Worm (Caenorhabditis elegans) whole organism, mixed stage, embryonic: ENCODE data around the gene C46F9.5.

Experiments used
- M03D4.4 ChIP-seq: sonication (generic microtip); optimal IDR thresholded peaks from 2 replicates; lab custom pipeline; 2017; ENCODE audit warnings: mild to moderate bottlenecking, missing genetic modification characterization, missing compliant biosample characterization
- bed-3 ChIP-seq: fragments of 200-800 bp; sonication (Bioruptor generic); optimal IDR thresholded peaks from 3 replicates; lab custom pipeline; 2018; ENCODE audit warnings: mild to moderate bottlenecking, missing genetic modification characterization, moderate library complexity, missing compliant biosample characterization
- ceh-39 ChIP-seq: fragments of 150-350 bp; optimal IDR thresholded peaks from 2 replicates; lab custom pipeline; 2014; ENCODE audit warnings: missing biosample characterization, missing genetic modification characterization
- ceh-43 ChIP-seq: fragments of 200-800 bp; sonication (Bioruptor generic); optimal IDR thresholded peaks from 2 replicates; lab custom pipeline; 2018; ENCODE audit warnings: mild to moderate bottlenecking, missing genetic modification characterization, moderate library complexity, missing compliant biosample characterization
- ces-1 ChIP-seq: fragments of 150-350 bp; optimal IDR thresholded peaks from 2 replicates; lab custom pipeline; 2014; ENCODE audit warnings: missing biosample characterization, missing genetic modification reagents, missing genetic modification characterization
- cnd-1 ChIP-seq: fragments of 200-800 bp; sonication (Bioruptor generic); optimal IDR thresholded peaks from 2 replicates; lab custom pipeline; 2018; ENCODE audit warnings: mild to moderate bottlenecking, missing genetic modification characterization, missing compliant biosample characterization
- drap-1 ChIP-seq: fragments of 200-800 bp; sonication (Bioruptor generic); optimal IDR thresholded peaks from 3 replicates; lab custom pipeline; 2018; ENCODE audit warnings: mild to moderate bottlenecking, missing genetic modification characterization, missing compliant biosample characterization
- elt-1 ChIP-seq: sonication (generic microtip); optimal IDR thresholded peaks from 2 replicates; lab custom pipeline; 2017; ENCODE audit warnings: missing genetic modification characterization, mild to moderate bottlenecking, missing compliant biosample characterization, antibody characterized with exemption, moderate library complexity, borderline replicate concordance; ENCODE audit not compliant: insufficient read depth
- elt-3 ChIP-seq: fragments of 150-350 bp; optimal IDR thresholded peaks from 2 replicates; lab custom pipeline; 2014; ENCODE audit warnings: missing biosample characterization, missing genetic modification characterization
- ham-2 ChIP-seq: fragments of 200-800 bp; sonication (Bioruptor generic); optimal IDR thresholded peaks from 2 replicates; lab custom pipeline; 2018; ENCODE audit warnings: mild to moderate bottlenecking, missing genetic modification characterization, missing compliant biosample characterization
- hlh-1 ChIP-seq: fragments of 150-350 bp; optimal IDR thresholded peaks from 2 replicates; lab custom pipeline; 2014; ENCODE audit warnings: missing biosample characterization, missing genetic modification reagents, missing genetic modification characterization
- lin-13 ChIP-seq: fragments of 150-350 bp; optimal IDR thresholded peaks from 2 replicates; lab custom pipeline; 2014; ENCODE audit warnings: missing biosample characterization, missing genetic modification characterization
- lin-32 ChIP-seq: fragments of 200-800 bp; sonication (Bioruptor generic); optimal IDR thresholded peaks from 2 replicates; lab custom pipeline; 2018; ENCODE audit warnings: mild to moderate bottlenecking, missing genetic modification characterization, missing compliant biosample characterization
- lsy-2 ChIP-seq: fragments of 150-350 bp; optimal IDR thresholded peaks from 2 replicates; lab custom pipeline; 2014; ENCODE audit warnings: missing biosample characterization, missing genetic modification characterization
- mab-5 ChIP-seq: fragments of 150-350 bp; optimal IDR thresholded peaks from 2 replicates; lab custom pipeline; 2014; ENCODE audit warnings: missing biosample characterization, missing genetic modification characterization
- mep-1 ChIP-seq: fragments of 150-350 bp; optimal IDR thresholded peaks from 2 replicates; lab custom pipeline; 2017; ENCODE audit warnings: missing biosample characterization, missing genetic modification reagents, missing genetic modification characterization, inconsistent platforms
- mls-2 ChIP-seq: sonication (generic microtip); optimal IDR thresholded peaks from 2 replicates; lab custom pipeline; 2016; ENCODE audit warnings: mild to moderate bottlenecking, missing genetic modification characterization, moderate library complexity, missing compliant biosample characterization
- nhr-12 ChIP-seq: fragments of 150-350 bp; optimal IDR thresholded peaks from 2 replicates; lab custom pipeline; 2014; ENCODE audit warnings: missing biosample characterization, missing genetic modification characterization
- nhr-2 ChIP-seq: fragments of 150-350 bp; optimal IDR thresholded peaks from 2 replicates; lab custom pipeline; 2014; ENCODE audit warnings: missing biosample characterization, missing genetic modification characterization
- nhr-237 ChIP-seq: fragments of 150-350 bp; optimal IDR thresholded peaks from 2 replicates; lab custom pipeline; 2014; ENCODE audit warnings: missing biosample characterization, missing genetic modification characterization
- nhr-28 ChIP-seq: fragments of 150-350 bp; optimal IDR thresholded peaks from 2 replicates; lab custom pipeline; 2014; ENCODE audit warnings: missing biosample characterization, missing genetic modification characterization
- pha-4 ChIP-seq: fragments of 150-350 bp; optimal IDR thresholded peaks from 2 replicates; lab custom pipeline; 2018; ENCODE audit warnings: missing biosample characterization, missing genetic modification reagents, missing genetic modification characterization
- sem-2 ChIP-seq: fragments of 200-800 bp; sonication (Bioruptor generic); optimal IDR thresholded peaks from 2 replicates; lab custom pipeline; 2018; ENCODE audit warnings: mild to moderate bottlenecking, missing genetic modification characterization, missing compliant biosample characterization
- snpc-4 ChIP-seq: fragments of 150-350 bp; optimal IDR thresholded peaks from 2 replicates; lab custom pipeline; 2014; ENCODE audit warnings: missing biosample characterization, missing genetic modification characterization
- sptf-1 ChIP-seq: sonication (generic microtip); optimal IDR thresholded peaks from 2 replicates; lab custom pipeline; 2017; ENCODE audit warnings: mild to moderate bottlenecking, missing genetic modification characterization, moderate library complexity, missing compliant biosample characterization
- tbx-8 ChIP-seq: fragments of 200-800 bp; sonication (Bioruptor generic); optimal IDR thresholded peaks from 2 replicates; lab custom pipeline; 2018; ENCODE audit warnings: mild to moderate bottlenecking, missing genetic modification characterization, moderate library complexity, missing compliant biosample characterization
- unc-120 ChIP-seq: sonication (generic microtip); optimal IDR thresholded peaks from 2 replicates; lab custom pipeline; 2017; ENCODE audit warnings: missing genetic modification characterization, missing compliant biosample characterization; ENCODE audit not compliant: poor library complexity, severe bottlenecking
- unc-39 ChIP-seq: fragments of 150-350 bp; optimal IDR thresholded peaks from 2 replicates; lab custom pipeline; 2014; ENCODE audit warnings: missing biosample characterization, missing genetic modification characterization
- zip-8 ChIP-seq: fragments of 150-350 bp; optimal IDR thresholded peaks from 2 replicates; lab custom pipeline; 2014; ENCODE audit warnings: missing biosample characterization, missing genetic modification characterization
- ztf-11 ChIP-seq: fragments of 150-350 bp; optimal IDR thresholded peaks from 2 replicates; lab custom pipeline; 2014; ENCODE audit warnings: missing biosample characterization, missing genetic modification characterization

The C46F9.5 gene

ce11 chrII:1922665-1923187 is 27.3 kb downstream of the C46F9.5 start, which contains the start of the genes bath-2 and F52C6.4:
bath-2 (minus strand) TSS chrII:1922765.
F52C6.4 (plus strand) TSS chrII:1923137.
- no peak for TF ChIP-seq nhr-28 (tag; lab: Kevin White, UChicago)

ce11 chrII:1924459-1924858 is 29.1 kb downstream of the C46F9.5 start, which contains the start of gene F52C6.3:
F52C6.3 (plus strand) TSS chrII:1924759.
- TF ChIP-seq ceh-39 (no peak), ces-1 (no peak), mab-5 (tag; lab: Kevin White, UChicago) (no peak), cnd-1 (no peak), ceh-43 (GFP tag; lab: Kevin White, UChicago) (no peak), drap-1 (GFP tag; lab: Kevin White, UChicago) (no peak), pha-4 (no peak), bed-3 (no peak), elt-1 (tag; lab: Kevin White, UChicago) (no peak), unc-120 (tag; lab: Kevin White, UChicago) (no peak), elt-3 (no peak)
- TF ChIP-seq, all 35 proteins: peak for 0

ce11 chrII:1926162-1926561 is 30.8 kb downstream of the C46F9.5 start, which contains the start of gene F52C6.2:
F52C6.2 (plus strand) TSS chrII:1926462.
- TF ChIP-seq M03D4.4 (tag; lab: Kevin White, UChicago) (no peak), mls-2 (tag; lab: Kevin White, UChicago) (no peak), drap-1 (GFP tag; lab: Kevin White, UChicago) (no peak), cnd-1 (no peak), unc-120 (tag; lab: Kevin White, UChicago) (no peak), sptf-1 (tag; lab: Kevin White, UChicago) (no peak), ztf-11 (tag; lab: Kevin White, UChicago) (no peak), ces-1 (no peak), snpc-4 (tag; lab: Kevin White, UChicago) (no peak), pha-4 (no peak)

- TF ChIP-seq unc-120 (tag; lab: Kevin White, UChicago) (no peak), zip-8 (tag; lab: Kevin White, UChicago) (no peak), sptf-1 (tag; lab: Kevin White, UChicago) (no peak), bed-3 (no peak), ceh-43 (GFP tag; lab: Kevin White, UChicago) (no peak), sem-2 (GFP tag; lab: Kevin White, UChicago) (no peak), cnd-1 (no peak), lin-13 (no peak), ces-1 (no peak), nhr-237 (no peak), ham-2 (GFP tag; lab: Kevin White, UChicago) (no peak), tbx-8 (GFP tag; lab: Kevin White, UChicago) (no peak)
These were observed 33.2 kb downstream of the C46F9.5 start for ce11 chrII:1928578-1928977.

ce11 chrII:1939652-1940051 is 44.3 kb downstream of the C46F9.5 start, which contains the start of gene ZK250.13:
ZK250.13 (minus strand) TSS chrII:1939752.
- TF ChIP-seq lin-13 (no peak), unc-39 (no peak), nhr-2 (tag; lab: Kevin White, UChicago) (no peak), mab-5 (tag; lab: Kevin White, UChicago) (no peak), elt-3 (no peak), zip-8 (tag; lab: Kevin White, UChicago) (no peak), sptf-1 (tag; lab: Kevin White, UChicago) (no peak), ceh-39 (no peak), nhr-28 (tag; lab: Kevin White, UChicago) (no peak), nhr-237 (no peak), ztf-11 (tag; lab: Kevin White, UChicago) (no peak), lsy-2 (tag; lab: Kevin White, UChicago) (no peak), lin-32 (GFP tag; lab: Kevin White, UChicago) (no peak), ham-2 (GFP tag; lab: Kevin White, UChicago) (no peak), mep-1 (tag; lab: Kevin White, UChicago) (no peak), unc-120 (tag; lab: Kevin White, UChicago) (no peak), hlh-1 (tag; lab: Kevin White, UChicago) (no peak), bed-3 (no peak), nhr-12 (tag; lab: Kevin White, UChicago) (no peak), sem-2 (GFP tag; lab: Kevin White, UChicago) (no peak)
